Fruit fly (Drosophila melanogaster): ENCODE data around the gene wisp.

Gene wisp

DNA sequence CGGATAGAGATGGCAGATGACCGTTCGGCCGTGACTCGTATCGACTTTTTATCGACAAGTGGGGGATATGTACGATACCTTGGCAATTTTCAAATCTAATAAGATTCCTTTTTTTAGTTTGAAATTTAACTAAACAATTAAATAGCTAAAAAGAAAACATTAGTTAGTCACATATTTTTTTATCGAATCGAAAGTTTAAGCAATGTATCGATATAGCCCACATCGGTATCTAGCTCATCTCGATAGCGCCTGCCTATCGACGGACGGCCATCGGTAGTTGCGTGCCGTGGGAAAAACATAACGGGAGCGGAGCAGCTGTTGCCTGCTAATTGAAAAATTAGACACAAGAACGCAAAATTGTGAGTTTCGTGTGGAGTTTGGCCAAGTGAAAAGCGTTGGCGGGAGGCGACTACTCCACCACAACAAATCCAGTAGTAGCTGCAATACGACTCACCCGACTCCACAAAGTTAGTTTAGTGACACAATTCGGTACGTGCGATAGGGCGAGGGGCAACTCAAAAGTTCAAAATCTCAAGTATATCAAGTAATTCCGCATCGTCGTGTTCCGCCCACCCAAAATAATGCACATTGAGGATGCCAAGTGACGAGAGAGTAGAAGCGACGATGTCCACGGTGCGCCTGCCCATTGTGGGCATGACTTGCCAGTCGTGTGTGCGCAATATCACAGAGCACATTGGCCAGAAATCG, 38.8 kb upstream of the wisp start, which contains the start of the genes CG10347 and ATP7:
TSS of gene CG10347 (minus strand) at position 174 of the 708 bp plus-strand sequence.
TSS of gene ATP7 (plus strand) at position 265 of the 708 bp plus-strand sequence.
- TF ChIP-seq CG17806 (tag; optimal IDR thresholded peaks at IDR 0.05) (no peak), CG10348 (GFP tag; IDR thresholded peaks at IDR 0.05) (no peak), CG32121 (GFP tag; IDR thresholded peaks at IDR 0.05) (0 out of 2 replicates have a peak, but pooled peaks have one; percentile 7), Pif1A (GFP tag; optimal IDR thresholded peaks at IDR 0.05) (peak; percentile 27), D1 (tag; optimal IDR thresholded peaks at IDR 0.05) (no peak), Snoo (tag; optimal IDR thresholded peaks at IDR 0.05) (peak; percentile 2), Pif1B (GFP tag; optimal IDR thresholded peaks at IDR 0.05) (no peak), Ets98B (GFP tag; IDR thresholded peaks at IDR 0.05) (no peak), EcR (GFP tag; optimal IDR thresholded peaks at IDR 0.05) (no peak)

- no peak for TF ChIP-seq rn (GFP tag; IDR thresholded peaks at IDR 0.05)
- TF ChIP-seq CG8159 (tag; optimal IDR thresholded peaks at IDR 0.05) = no peak
- TF ChIP-seq Pif1A (GFP tag; optimal IDR thresholded peaks at IDR 0.05) = no peak
- TF ChIP-seq D1 (tag; optimal IDR thresholded peaks at IDR 0.05) = no peak
- no peak for TF ChIP-seq CG17806 (tag; optimal IDR thresholded peaks at IDR 0.05)
- TF ChIP-seq CG8301 (tag; optimal IDR thresholded peaks at IDR 0.05) = no peak
Measured at dm6 chrX:11855950-11856349, 37.8 kb upstream of the wisp start.

dm6 chrX:11856867-11857266, 36.9 kb upstream of the wisp start:
- TF ChIP-seq CG10348 (GFP tag; IDR thresholded peaks at IDR 0.05) (no peak), CG14655 (GFP tag; optimal IDR thresholded peaks at IDR 0.05) (no peak), rn (GFP tag; IDR thresholded peaks at IDR 0.05) (no peak), Ets98B (GFP tag; IDR thresholded peaks at IDR 0.05) (no peak), CG12605 (GFP tag; IDR thresholded peaks at IDR 0.05) (0 out of 2 replicates have a peak, but pooled peaks have one; percentile 24), CG9948 (tag; optimal IDR thresholded peaks at IDR 0.05) (no peak), Snoo (tag; optimal IDR thresholded peaks at IDR 0.05) (no peak), CG8301 (tag; optimal IDR thresholded peaks at IDR 0.05) (peak; percentile 10), Pif1A (GFP tag; optimal IDR thresholded peaks at IDR 0.05) (no peak), CG15710 (tag; optimal IDR thresholded peaks at IDR 0.05) (no peak), EcR (GFP tag; optimal IDR thresholded peaks at IDR 0.05) (no peak), CG32121 (GFP tag; IDR thresholded peaks at IDR 0.05) (no peak), CG8159 (tag; optimal IDR thresholded peaks at IDR 0.05) (no peak), CG4496 (GFP tag; IDR thresholded peaks at IDR 0.05) (no peak)

DNA sequence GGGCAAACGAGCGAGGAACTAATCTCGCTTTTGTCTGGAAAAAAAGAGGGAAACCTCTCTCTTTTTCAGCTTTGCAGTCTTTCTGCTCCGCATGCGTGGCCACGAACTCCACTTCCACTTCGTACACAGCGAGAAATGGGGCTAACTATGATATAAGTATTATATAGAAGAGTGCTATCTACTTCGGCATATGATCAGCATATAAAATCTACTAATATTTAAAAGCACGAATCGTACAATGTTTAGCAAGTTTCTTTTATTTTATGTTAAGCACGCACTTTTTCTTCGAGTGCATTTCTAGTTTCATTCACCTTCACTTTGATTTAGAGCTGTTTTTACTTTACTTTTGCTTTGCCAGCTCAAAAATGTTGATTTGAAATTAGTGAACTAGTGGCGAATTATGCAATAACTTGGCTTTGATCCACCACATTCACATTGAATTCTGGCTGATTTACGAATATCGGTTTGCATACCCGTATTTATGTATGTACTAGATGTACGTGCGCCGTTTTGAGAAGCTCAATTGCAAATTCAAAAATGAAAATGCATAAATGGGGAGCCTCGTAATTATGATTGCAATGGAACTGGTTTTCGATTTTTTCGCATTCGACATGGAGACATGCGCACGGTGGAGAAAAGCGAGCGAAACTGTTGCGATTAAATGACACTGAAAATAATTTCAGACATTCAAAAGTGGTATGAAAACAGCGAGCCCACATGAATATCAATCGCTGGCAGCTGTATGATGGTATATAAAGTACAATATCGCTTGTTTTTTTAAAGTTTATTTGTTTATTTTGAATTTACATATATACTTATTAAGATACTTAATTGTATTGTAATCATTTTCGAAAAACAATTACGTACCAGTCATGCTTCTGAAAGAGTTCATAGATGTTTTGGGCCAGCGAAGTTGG, 36.0 kb upstream of the wisp start:
- TF ChIP-seq CG17806 (tag; optimal IDR thresholded peaks at IDR 0.05) (peak; percentile 92), Ets98B (GFP tag; IDR thresholded peaks at IDR 0.05) (peak; percentile 97), CG9948 (tag; optimal IDR thresholded peaks at IDR 0.05) (peak; percentile 89), D1 (tag; optimal IDR thresholded peaks at IDR 0.05) (peak; percentile 60), CG4496 (GFP tag; IDR thresholded peaks at IDR 0.05) (peak; percentile 98), CG14655 (GFP tag; optimal IDR thresholded peaks at IDR 0.05) (peak; percentile 92), CG8301 (tag; optimal IDR thresholded peaks at IDR 0.05) (peak; percentile 90), EcR (GFP tag; optimal IDR thresholded peaks at IDR 0.05) (peak; percentile 89), CG32121 (GFP tag; IDR thresholded peaks at IDR 0.05) (peak; percentile 96), CG12605 (GFP tag; IDR thresholded peaks at IDR 0.05) (peak; percentile 97), CG34367 (tag; optimal IDR thresholded peaks at IDR 0.05) (peak; percentile 90), Snoo (tag; optimal IDR thresholded peaks at IDR 0.05) (peak; percentile 84), CG8159 (tag; optimal IDR thresholded peaks at IDR 0.05) (peak; percentile 91), fd96Ca (GFP tag; IDR thresholded peaks at IDR 0.05) (peak; percentile 94), Pif1B (GFP tag; optimal IDR thresholded peaks at IDR 0.05) (peak; percentile 93), CG15710 (tag; optimal IDR thresholded peaks at IDR 0.05) (peak; percentile 91), CG13204 (GFP tag; optimal IDR thresholded peaks at IDR 0.05) (peak; percentile 86), Pif1A (GFP tag; optimal IDR thresholded peaks at IDR 0.05) (peak; percentile 94), CG10348 (GFP tag; IDR thresholded peaks at IDR 0.05) (peak; percentile 86), gl (tag; optimal IDR thresholded peaks at IDR 0.05) (peak; percentile 81), rn (GFP tag; IDR thresholded peaks at IDR 0.05) (peak; percentile 91)

dm6 chrX:11858439-11858813, 35.3 kb upstream of the wisp start:
- no peak for TF ChIP-seq CG10348 (GFP tag; IDR thresholded peaks at IDR 0.05)
- TF ChIP-seq Snoo (tag; optimal IDR thresholded peaks at IDR 0.05) = no peak
- TF ChIP-seq Pif1A (GFP tag; optimal IDR thresholded peaks at IDR 0.05) = no peak
- no peak for TF ChIP-seq Ets98B (GFP tag; IDR thresholded peaks at IDR 0.05)
- no peak for TF ChIP-seq CG8159 (tag; optimal IDR thresholded peaks at IDR 0.05)
- TF ChIP-seq EcR (GFP tag; optimal IDR thresholded peaks at IDR 0.05) = no peak
- TF ChIP-seq CG4496 (GFP tag; IDR thresholded peaks at IDR 0.05) = no peak
- no peak for TF ChIP-seq CG12605 (GFP tag; IDR thresholded peaks at IDR 0.05)
- TF ChIP-seq CG15710 (tag; optimal IDR thresholded peaks at IDR 0.05) = no peak
- no peak for TF ChIP-seq gl (tag; optimal IDR thresholded peaks at IDR 0.05)
- no peak for TF ChIP-seq CG17806 (tag; optimal IDR thresholded peaks at IDR 0.05)
- no peak for TF ChIP-seq Pif1B (GFP tag; optimal IDR thresholded peaks at IDR 0.05)
- TF ChIP-seq CG34367 (tag; optimal IDR thresholded peaks at IDR 0.05) = no peak
- no peak for TF ChIP-seq CG14655 (GFP tag; optimal IDR thresholded peaks at IDR 0.05)
- no peak for TF ChIP-seq rn (GFP tag; IDR thresholded peaks at IDR 0.05)
- TF ChIP-seq fd96Ca (GFP tag; IDR thresholded peaks at IDR 0.05) = no peak
- TF ChIP-seq CG9948 (tag; optimal IDR thresholded peaks at IDR 0.05) = no peak

Measured in whole organism, pupa.